Fruit fly (Drosophila melanogaster): ENCODE data around the gene CG13992.
A peak's percentile ranks its signal among the peaks of the same experiment; 100 is the strongest.

The CG13992 gene

dm6 chr2L:5999247-5999646 lies 31.7 kb upstream of the CG13992 start, which contains the start of gene Kdm5 (continued):
- TF ChIP-seq CG4360 (GFP tag; IDR thresholded peaks at IDR 0.05): no peak
- TF ChIP-seq chm (GFP tag; IDR thresholded peaks at IDR 0.05): peak; percentile 47; the same call in 1 of the 2 replicates
- TF ChIP-seq br (optimal IDR thresholded peaks at IDR 0.05): no peak
- TF ChIP-seq p53 (GFP tag; optimal IDR thresholded peaks at IDR 0.05): peak; percentile 22
- TF ChIP-seq CG10979 (tag; optimal IDR thresholded peaks at IDR 0.05): no peak
- peak; percentile 23 for TF ChIP-seq Xbp1 (GFP tag; optimal IDR thresholded peaks at IDR 0.05)
- TF ChIP-seq insv (GFP tag; optimal IDR thresholded peaks at IDR 0.05): peak in 1 of 2 experiments; percentile 27
- no peak for TF ChIP-seq sr (GFP tag; IDR thresholded peaks at IDR 0.05)
- no peak for TF ChIP-seq ash1 (GFP tag; optimal IDR thresholded peaks at IDR 0.05)
- no peak for TF ChIP-seq CG6254 (GFP tag; optimal IDR thresholded peaks at IDR 0.05)
- peak; percentile 54 for TF ChIP-seq Nf-YB (GFP tag; optimal IDR thresholded peaks at IDR 0.05)
- TF ChIP-seq CG11247 (GFP tag; IDR thresholded peaks at IDR 0.05): peak; percentile 41; the same call in 1 of the 2 replicates
- TF ChIP-seq ato (GFP tag; IDR thresholded peaks at IDR 0.05; ENCODE audit: partially characterized antibody): 0 out of 2 replicates have a peak, but pooled peaks have one; percentile 51
- TF ChIP-seq peb (GFP tag; IDR thresholded peaks at IDR 0.05): no peak
- no peak for TF ChIP-seq CG32772 (GFP tag; IDR thresholded peaks at IDR 0.05)
- TF ChIP-seq CG6765 (GFP tag; optimal IDR thresholded peaks at IDR 0.05): peak; percentile 55
- TF ChIP-seq CG11456 (GFP tag; IDR thresholded peaks at IDR 0.05): peak; percentile 70; the same call in 2 of the 3 replicates
- peak; percentile 67 for TF ChIP-seq E2f2 (GFP tag; IDR thresholded peaks at IDR 0.05)
- no peak for TF ChIP-seq disco-r (GFP tag; optimal IDR thresholded peaks at IDR 0.05)
- TF ChIP-seq Camta (GFP tag; optimal IDR thresholded peaks at IDR 0.05): no peak
- peak; percentile 58; the same call in 2 of the 3 replicates for TF ChIP-seq Dbx (GFP tag; IDR thresholded peaks at IDR 0.05)
- TF ChIP-seq nerfin-1 (tag; optimal IDR thresholded peaks at IDR 0.05): no peak
- TF ChIP-seq CG6791 (GFP tag; IDR thresholded peaks at IDR 0.05; ENCODE audit: partially characterized antibody): peak; percentile 55
- peak; percentile 49; the same call in 1 of the 2 replicates for TF ChIP-seq sob (GFP tag; IDR thresholded peaks at IDR 0.05)
- TF ChIP-seq amos (GFP tag; IDR thresholded peaks at IDR 0.05; ENCODE audit: partially characterized antibody): peak; percentile 34; the same call in 1 of the 2 replicates
- no peak for TF ChIP-seq aop (GFP tag; IDR thresholded peaks at IDR 0.05)
- TF ChIP-seq CG8388 (GFP tag; optimal IDR thresholded peaks at IDR 0.05): no peak
- peak; percentile 30 for TF ChIP-seq tin (GFP tag; optimal IDR thresholded peaks at IDR 0.05)
- peak; percentile 45; the same call in 1 of the 2 replicates for TF ChIP-seq Drgx (GFP tag; IDR thresholded peaks at IDR 0.05)
- TF ChIP-seq Hr51 (GFP tag; optimal IDR thresholded peaks at IDR 0.05): peak in 1 of 2 experiments; percentile 2
- TF ChIP-seq HHEX (GFP tag; optimal IDR thresholded peaks at IDR 0.05): no peak
- TF ChIP-seq az2 (GFP tag; optimal IDR thresholded peaks at IDR 0.05): no peak
- TF ChIP-seq CG5180 (GFP tag; optimal IDR thresholded peaks at IDR 0.05): no peak
- peak; percentile 2 for TF ChIP-seq CG8089 (GFP tag; optimal IDR thresholded peaks at IDR 0.05)
- no peak for TF ChIP-seq CG12769 (tag; optimal IDR thresholded peaks at IDR 0.05)
- TF ChIP-seq CHES-1-like (GFP tag; optimal IDR thresholded peaks at IDR 0.05): peak; percentile 56
- no peak for TF ChIP-seq dati (GFP tag; IDR thresholded peaks at IDR 0.05)
- no peak for TF ChIP-seq emc (GFP tag; optimal IDR thresholded peaks at IDR 0.05)
- no peak for TF ChIP-seq CG4820 (GFP tag; optimal IDR thresholded peaks at IDR 0.05)
- peak; percentile 58 for TF ChIP-seq CG32532 (GFP tag; IDR thresholded peaks at IDR 0.05)
- no peak for TF ChIP-seq al (GFP tag; IDR thresholded peaks at IDR 0.05)
- no peak for TF ChIP-seq btn (GFP tag; optimal IDR thresholded peaks at IDR 0.05)
- TF ChIP-seq exex (tag; optimal IDR thresholded peaks at IDR 0.05): peak; percentile 37
- TF ChIP-seq Pdp1 (GFP tag; optimal IDR thresholded peaks at IDR 0.05): peak in 1 of 2 experiments; percentile 50
- TF ChIP-seq sens (GFP tag): peak; percentile 53
- TF ChIP-seq CG4404 (GFP tag; IDR thresholded peaks at IDR 0.05): peak; percentile 38; the same call in 1 of the 2 replicates
- no peak for TF ChIP-seq CG6654 (GFP tag; optimal IDR thresholded peaks at IDR 0.05)
- peak; percentile 30 for TF ChIP-seq MTF-1 (GFP tag; optimal IDR thresholded peaks at IDR 0.05; ENCODE audit: borderline replicate concordance)
- peak; percentile 45 for TF ChIP-seq shn (GFP tag; optimal IDR thresholded peaks at IDR 0.05)
- peak; percentile 11 for TF ChIP-seq CG9817 (tag; optimal IDR thresholded peaks at IDR 0.05)
- 0 out of 4 replicates have a peak, but pooled peaks have one; percentile 59 for TF ChIP-seq chinmo (GFP tag; IDR thresholded peaks at IDR 0.05; ENCODE audit: partially characterized antibody)
